Worm (Caenorhabditis elegans) whole organism, midembryonic: ENCODE data around the gene srh-274.

Experiments
- flt-1 ChIP-seq: fragments of 200-800 bp; sonication (Bioruptor generic); IDR thresholded peaks from 2 replicates; pipeline ENCODE4 v1.3.6; 2022; ENCODE audit warnings: missing genetic modification characterization, missing compliant biosample characterization
- klf-2 ChIP-seq: fragments of 200-800 bp; sonication (Bioruptor generic); conservative IDR thresholded peaks from 2 replicates; pipeline ENCODE4 v1.3.6; 2022; ENCODE audit warnings: missing genetic modification reagents, missing genetic modification characterization, missing compliant biosample characterization
- tab-1 ChIP-seq: fragments of 200-800 bp; sonication (Bioruptor generic); IDR thresholded peaks from 2 replicates; pipeline ENCODE4 v1.3.6; 2022; ENCODE audit warnings: missing genetic modification characterization, missing compliant biosample characterization
- ztf-29 ChIP-seq: fragments of 200-800 bp; sonication (Bioruptor generic); IDR thresholded peaks from 2 replicates; pipeline ENCODE4 v1.3.6; 2022; ENCODE audit warnings: missing genetic modification reagents, missing genetic modification characterization, missing compliant biosample characterization

DNA sequence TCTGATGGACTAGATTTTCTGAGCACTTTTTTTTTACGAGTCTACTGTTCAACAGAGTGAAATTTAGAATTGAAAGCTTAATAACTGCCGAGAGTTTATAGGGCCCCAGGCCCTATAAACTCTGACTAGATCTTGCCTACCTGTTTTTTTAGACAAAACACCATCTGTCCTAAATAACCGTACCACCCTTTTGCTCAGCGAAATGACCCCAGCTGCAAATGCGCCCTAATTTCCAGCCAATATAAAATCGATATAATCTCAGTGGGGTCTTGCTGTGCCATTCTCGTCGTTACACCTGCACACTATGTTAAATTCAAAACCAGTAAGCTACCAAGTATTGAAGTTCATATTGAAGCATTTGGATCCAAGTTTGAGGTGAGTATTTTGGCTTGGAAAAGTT, 8.9 kb upstream of the srh-274 start, which contains the start of gene fbxc-14:
- TF ChIP-seq klf-2, result no peak
- TF ChIP-seq ztf-29 (GFP tag; lab: Robert Waterston, UW), result no peak
- TF ChIP-seq flt-1 (GFP tag; lab: Robert Waterston, UW), result no peak
- no peak for TF ChIP-seq tab-1 (GFP tag; lab: Robert Waterston, UW)
